Fruit fly (Drosophila melanogaster) whole organism, prepupa: ENCODE data around the gene CG33642.

Experiments
- Blimp-1 ChIP-seq: fragments of 200-800 bp; sonication (Bioruptor generic); optimal IDR thresholded peaks from 3 replicates; lab custom pipeline; 2017; ENCODE audit warnings: missing biosample characterization, missing genetic modification characterization, mild to moderate bottlenecking, moderate library complexity, missing genetic modification reagents
- CG10631 ChIP-seq: fragments of 200-800 bp; sonication (Bioruptor generic); optimal IDR thresholded peaks from 2 replicates; lab custom pipeline; 2016; ENCODE audit warnings: missing biosample characterization, missing genetic modification characterization
- CG11294 ChIP-seq: fragments of 200-800 bp; sonication (Bioruptor generic); IDR thresholded peaks from 2 replicates; pipeline ENCODE4 v1.3.6; 2022; ENCODE audit warnings: missing biosample characterization, missing genetic modification characterization
- CG15336 ChIP-seq: fragments of 200-800 bp; sonication (Bioruptor generic); IDR thresholded peaks from 2 replicates; pipeline ENCODE4 v1.3.6; 2022; ENCODE audit warnings: missing biosample characterization, missing genetic modification characterization
- CG3032 ChIP-seq: fragments of 200-800 bp; optimal IDR thresholded peaks from 2 replicates; lab custom pipeline; 2019; ENCODE audit warnings: missing biosample characterization, mild to moderate bottlenecking, missing genetic modification characterization, moderate library complexity
- CG32006 ChIP-seq: fragments of 200-800 bp; sonication (Bioruptor generic); optimal IDR thresholded peaks from 3 replicates; lab custom pipeline; 2017; ENCODE audit warnings: missing biosample characterization, mild to moderate bottlenecking, missing genetic modification characterization
- CG34406 ChIP-seq: fragments of 200-800 bp; sonication (Bioruptor generic); optimal IDR thresholded peaks from 3 replicates; lab custom pipeline; 2016; ENCODE audit warnings: missing biosample characterization, missing genetic modification characterization
- CG3919 ChIP-seq: fragments of 200-800 bp; sonication (Bioruptor generic); optimal IDR thresholded peaks from 3 replicates; lab custom pipeline; 2016; ENCODE audit warnings: missing biosample characterization, missing genetic modification characterization
- CG6163 ChIP-seq: fragments of 200-800 bp; sonication (Bioruptor generic); IDR thresholded peaks from 3 replicates; pipeline ENCODE4 v1.3.6; 2022; ENCODE audit warnings: missing biosample characterization, missing genetic modification characterization
- CG6276 ChIP-seq: fragments of 200-800 bp; sonication (Bioruptor generic); optimal IDR thresholded peaks from 2 replicates; lab custom pipeline; 2017; ENCODE audit warnings: missing biosample characterization, mild to moderate bottlenecking, missing genetic modification characterization
- CG6792 ChIP-seq: fragments of 200-800 bp; sonication (Bioruptor generic); optimal IDR thresholded peaks from 3 replicates; lab custom pipeline; 2016; ENCODE audit warnings: missing biosample characterization, missing genetic modification characterization
- CG6808 ChIP-seq: fragments of 200-800 bp; sonication (Bioruptor generic); optimal IDR thresholded peaks from 3 replicates; lab custom pipeline; 2017; ENCODE audit warnings: missing biosample characterization, missing genetic modification characterization, mild to moderate bottlenecking, moderate library complexity, missing genetic modification reagents
- CG6854 ChIP-seq: fragments of 200-800 bp; sonication (Bioruptor generic); optimal IDR thresholded peaks from 2 replicates; lab custom pipeline; 2017; ENCODE audit warnings: missing biosample characterization, mild to moderate bottlenecking, missing genetic modification characterization
- CG7368 ChIP-seq: fragments of 200-800 bp; sonication (Bioruptor generic); optimal IDR thresholded peaks from 3 replicates; lab custom pipeline; 2016; ENCODE audit warnings: missing biosample characterization, missing genetic modification characterization
- CG8119 ChIP-seq: fragments of 200-800 bp; sonication (Bioruptor generic); IDR thresholded peaks from 3 replicates; pipeline ENCODE4 v1.3.6; 2022; ENCODE audit warnings: missing biosample characterization, missing genetic modification characterization
- CG8319 ChIP-seq: fragments of 200-800 bp; sonication (Bioruptor generic); optimal IDR thresholded peaks from 3 replicates; lab custom pipeline; 2016; ENCODE audit warnings: missing biosample characterization, missing genetic modification characterization
- CG8632 ChIP-seq: fragments of 200-800 bp; sonication (Bioruptor generic); optimal IDR thresholded peaks from 3 replicates; lab custom pipeline; 2016; ENCODE audit warnings: missing biosample characterization, missing genetic modification characterization
- CG9139 ChIP-seq: fragments of 200-800 bp; sonication (Bioruptor generic); optimal IDR thresholded peaks from 3 replicates; lab custom pipeline; 2017; ENCODE audit warnings: missing biosample characterization, mild to moderate bottlenecking, missing genetic modification characterization
- Eip75B ChIP-seq: fragments of 200-800 bp; sonication (Bioruptor generic); optimal IDR thresholded peaks from 3 replicates; lab custom pipeline; 2016; ENCODE audit warnings: missing biosample characterization, missing genetic modification characterization
- Eip93F ChIP-seq: fragments of 200-800 bp; sonication (Bioruptor generic); optimal IDR thresholded peaks from 2 replicates; lab custom pipeline; 2016; ENCODE audit warnings: missing biosample characterization, mild to moderate bottlenecking, missing genetic modification characterization
- Ets21C ChIP-seq: fragments of 200-800 bp; sonication (Bioruptor generic); optimal IDR thresholded peaks from 3 replicates; lab custom pipeline; 2016; ENCODE audit warnings: missing biosample characterization, missing genetic modification characterization
- Ets96B ChIP-seq: fragments of 200-800 bp; optimal IDR thresholded peaks from 2 replicates; lab custom pipeline; 2019; ENCODE audit warnings: missing biosample characterization, mild to moderate bottlenecking, missing genetic modification characterization, moderate library complexity
- Hr38 ChIP-seq: sonication (Bioruptor generic); optimal IDR thresholded peaks from 2 replicates; lab custom pipeline; 2016; ENCODE audit warnings: missing biosample characterization, missing genetic modification characterization
- Hr39 ChIP-seq: fragments of 200-800 bp; sonication (Bioruptor generic); optimal IDR thresholded peaks from 2 replicates; lab custom pipeline; 2016; ENCODE audit warnings: missing biosample characterization, missing genetic modification characterization
- Hr4 ChIP-seq: fragments of 200-800 bp; sonication (Bioruptor generic); optimal IDR thresholded peaks from 3 replicates; lab custom pipeline; 2016; ENCODE audit warnings: missing biosample characterization, missing genetic modification characterization
- Met ChIP-seq: fragments of 200-800 bp; sonication (Bioruptor generic); optimal IDR thresholded peaks from 3 replicates; lab custom pipeline; 2016; ENCODE audit warnings: missing biosample characterization, missing genetic modification characterization
- OdsH ChIP-seq: fragments of 200-800 bp; sonication (Bioruptor generic); optimal IDR thresholded peaks from 3 replicates; lab custom pipeline; 2016; ENCODE audit warnings: missing biosample characterization, missing genetic modification characterization
- Smox ChIP-seq: fragments of 200-800 bp; sonication (Bioruptor generic); optimal IDR thresholded peaks from 3 replicates; lab custom pipeline; 2016; ENCODE audit warnings: missing biosample characterization, missing genetic modification characterization
- Sox102F ChIP-seq: fragments of 200-800 bp; sonication (Bioruptor generic); optimal IDR thresholded peaks from 2 replicates; lab custom pipeline; 2016; ENCODE audit warnings: missing biosample characterization, mild to moderate bottlenecking, missing genetic modification characterization
- Sox15 ChIP-seq: fragments of 200-800 bp; sonication (Bioruptor generic); optimal IDR thresholded peaks from 3 replicates; lab custom pipeline; 2016; ENCODE audit warnings: missing biosample characterization, missing genetic modification characterization
- acj6 ChIP-seq: fragments of 200-800 bp; sonication (Bioruptor generic); optimal IDR thresholded peaks from 3 replicates; lab custom pipeline; 2016; ENCODE audit warnings: missing biosample characterization, missing genetic modification characterization
- cyc ChIP-seq: fragments of 200-800 bp; sonication (Bioruptor generic); optimal IDR thresholded peaks from 3 replicates; lab custom pipeline; 2016; ENCODE audit warnings: missing biosample characterization, missing genetic modification characterization
- dac ChIP-seq: fragments of 200-800 bp; sonication (Bioruptor generic); optimal IDR thresholded peaks from 2 replicates; lab custom pipeline; 2017; ENCODE audit warnings: missing biosample characterization, mild to moderate bottlenecking, missing genetic modification characterization
- dsx ChIP-seq: fragments of 200-800 bp; optimal IDR thresholded peaks from 3 replicates; lab custom pipeline; 2019; ENCODE audit warnings: missing biosample characterization, mild to moderate bottlenecking, missing genetic modification characterization, moderate library complexity; ENCODE audit not compliant: poor library complexity, severe bottlenecking
- eg ChIP-seq: fragments of 200-800 bp; sonication (Bioruptor generic); IDR thresholded peaks from 3 replicates; pipeline ENCODE4 v1.3.6; 2022; ENCODE audit warnings: missing biosample characterization, missing genetic modification characterization
- fd59A ChIP-seq: fragments of 200-800 bp; sonication (Bioruptor generic); optimal IDR thresholded peaks from 2 replicates; lab custom pipeline; 2017; ENCODE audit warnings: missing biosample characterization, mild to moderate bottlenecking, missing genetic modification characterization, missing genetic modification reagents
- fd85E ChIP-seq: fragments of 200-800 bp; sonication (Bioruptor generic); optimal IDR thresholded peaks from 3 replicates; lab custom pipeline; 2016; ENCODE audit warnings: missing biosample characterization, missing genetic modification characterization
- lz ChIP-seq: fragments of 200-800 bp; sonication (Bioruptor generic); optimal IDR thresholded peaks from 3 replicates; lab custom pipeline; 2016; ENCODE audit warnings: missing biosample characterization, missing genetic modification characterization
- net ChIP-seq: fragments of 200-800 bp; sonication (Bioruptor generic); optimal IDR thresholded peaks from 3 replicates; lab custom pipeline; 2016; ENCODE audit warnings: missing biosample characterization, missing genetic modification characterization
- pdm3 ChIP-seq: fragments of 200-800 bp; sonication (Bioruptor generic); optimal IDR thresholded peaks from 3 replicates; lab custom pipeline; 2016; ENCODE audit warnings: missing biosample characterization, missing genetic modification characterization
- salr ChIP-seq, 2 experiments: fragments of 200-800 bp; sonication (Bioruptor generic); optimal IDR thresholded peaks; 3 replicates each; lab custom pipeline; 2016 to 2018; ENCODE audit warnings: missing biosample characterization in 2 of 2, missing genetic modification characterization in 2 of 2, mild to moderate bottlenecking in 1 of 2
- spab ChIP-seq: fragments of 200-800 bp; sonication (Bioruptor generic); optimal IDR thresholded peaks from 2 replicates; lab custom pipeline; 2017; ENCODE audit warnings: missing biosample characterization, mild to moderate bottlenecking, missing genetic modification characterization, missing genetic modification reagents
- ss ChIP-seq, 2 experiments: fragments of 200-800 bp; sonication (Bioruptor generic); optimal IDR thresholded peaks; 2 replicates in 1 of 2; 3 replicates in 1 of 2; lab custom pipeline; 2017 to 2018; ENCODE audit warnings: mild to moderate bottlenecking in 2 of 2, missing biosample characterization in 2 of 2, missing genetic modification characterization in 2 of 2, moderate library complexity in 1 of 2
- svp ChIP-seq: fragments of 200-800 bp; sonication (Bioruptor generic); peaks from one replicate; lab custom pipeline; 2016; ENCODE audit warnings: missing biosample characterization, missing genetic modification characterization
- topi ChIP-seq: fragments of 200-800 bp; sonication (Bioruptor generic); optimal IDR thresholded peaks from 3 replicates; lab custom pipeline; 2016; ENCODE audit warnings: missing biosample characterization, missing genetic modification characterization

Gene CG33642

DNA sequence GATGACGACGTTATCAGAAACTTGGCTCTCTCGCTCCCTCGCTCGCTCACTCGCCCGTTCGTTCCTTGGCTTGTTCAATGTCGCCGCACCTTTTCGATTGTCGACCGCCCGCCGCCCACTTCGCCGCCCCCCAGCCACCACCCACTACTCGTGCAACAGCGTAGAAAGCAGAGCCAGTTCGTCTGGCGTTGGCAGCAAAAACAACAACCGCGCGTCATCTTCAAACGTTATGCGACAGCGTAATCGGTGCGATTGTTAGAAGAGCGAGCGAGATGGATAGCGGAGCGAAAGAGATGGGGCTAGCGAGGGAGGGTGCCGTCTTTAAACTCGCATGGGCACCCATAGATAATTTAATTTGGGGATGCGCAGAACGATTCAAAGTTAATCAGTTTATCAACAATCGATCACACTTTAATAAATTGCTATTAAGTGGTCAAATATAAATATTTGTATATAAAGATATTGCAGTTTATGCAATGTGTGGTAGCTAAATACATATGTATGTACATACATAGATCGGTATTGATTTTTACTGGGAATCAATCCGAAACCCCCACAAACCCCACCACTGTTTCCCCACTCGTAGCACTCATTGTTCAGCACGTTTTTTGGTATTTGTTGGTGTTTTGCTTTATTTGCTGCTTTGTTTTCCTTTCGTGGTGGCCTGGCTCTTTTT is 15.4 kb upstream of the CG33642 start (continued):
- TF ChIP-seq CG7368 (GFP tag; lab: Kevin White, UChicago) (peak; percentile 22), lz (peak; percentile 87), ss (GFP tag; optimal IDR thresholded peaks at IDR 0.05; lab: Kevin White, UChicago) (no peak), CG8632 (GFP tag; lab: Kevin White, UChicago) (peak; percentile 37), dac (GFP tag; lab: Kevin White, UChicago) (peak; percentile 29), CG34406 (GFP tag; lab: Kevin White, UChicago) (peak; percentile 55), spab (GFP tag; lab: Kevin White, UChicago) (no peak), Ets21C (GFP tag; lab: Kevin White, UChicago) (peak; percentile 63), Met (peak; percentile 87), cyc (GFP tag; lab: Kevin White, UChicago) (peak; percentile 32), CG3032 (no peak), Blimp-1 (GFP tag; lab: Kevin White, UChicago) (peak; percentile 6), CG6808 (GFP tag; lab: Kevin White, UChicago) (no peak), acj6 (GFP tag; lab: Kevin White, UChicago) (peak; percentile 74), fd85E (GFP tag; lab: Kevin White, UChicago) (no peak), CG10631 (GFP tag; lab: Kevin White, UChicago) (peak; percentile 40), topi (GFP tag; lab: Kevin White, UChicago) (peak; percentile 55)

- TF ChIP-seq CG15336 (GFP tag; lab: Robert Waterston, UW) (peak; percentile 9; the same call in 1 of the 2 replicates), fd59A (GFP tag; lab: Kevin White, UChicago) (no peak), svp (GFP tag; lab: Kevin White, UChicago) (peak; percentile 52), CG3919 (peak; percentile 64), CG34406 (GFP tag; lab: Kevin White, UChicago) (no peak), pdm3 (GFP tag; lab: Kevin White, UChicago) (no peak), salr (GFP tag; optimal IDR thresholded peaks at IDR 0.05; lab: Kevin White, UChicago) (no peak), Sox15 (no peak), CG8119 (GFP tag; lab: Robert Waterston, UW) (0 out of 3 replicates have a peak, but pooled peaks have one; percentile 9), OdsH (GFP tag; lab: Kevin White, UChicago) (no peak), CG8319 (GFP tag; lab: Kevin White, UChicago) (no peak), Eip75B (GFP tag; lab: Kevin White, UChicago) (peak; percentile 22), Hr39 (peak; percentile 44), CG11294 (peak; percentile 10; the same call in 1 of the 2 replicates), CG6163 (GFP tag; lab: Robert Waterston, UW) (peak; percentile 78), Met (no peak), lz (no peak), cyc (GFP tag; lab: Kevin White, UChicago) (peak; percentile 55), dsx (GFP tag; lab: Kevin White, UChicago) (peak; percentile 59), CG6792 (GFP tag; lab: Kevin White, UChicago) (no peak), Hr4 (GFP tag; lab: Kevin White, UChicago) (peak; percentile 24), CG9139 (GFP tag; lab: Kevin White, UChicago) (no peak), ss (GFP tag; optimal IDR thresholded peaks at IDR 0.05; lab: Kevin White, UChicago) (no peak), net (no peak), CG32006 (no peak), dac (GFP tag; lab: Kevin White, UChicago) (no peak), eg (GFP tag; lab: Robert Waterston, UW) (peak; percentile 70), fd85E (GFP tag; lab: Kevin White, UChicago) (no peak), Ets96B (tag; lab: Kevin White, UChicago) (peak; percentile 37), Sox102F (GFP tag; lab: Kevin White, UChicago) (no peak), CG8632 (GFP tag; lab: Kevin White, UChicago) (no peak), CG3032 (peak; percentile 10), acj6 (GFP tag; lab: Kevin White, UChicago) (no peak), Smox (GFP tag; lab: Kevin White, UChicago) (no peak), topi (GFP tag; lab: Kevin White, UChicago) (peak; percentile 44), Hr38 (GFP tag; lab: Kevin White, UChicago) (no peak), CG6854 (GFP tag; lab: Kevin White, UChicago) (no peak), Eip93F (GFP tag; lab: Kevin White, UChicago) (no peak), CG7368 (GFP tag; lab: Kevin White, UChicago) (peak; percentile 27), CG6276 (no peak)
These were observed 14.7 kb upstream of the CG33642 start for dm6 chr2L:13514945-13515687.
